Fruit fly (Drosophila melanogaster) whole organism, wandering third instar larva: ENCODE results near the gene foxo.

Experiments
- Abd-B ChIP-seq: fragments of >200 bp; optimal IDR thresholded peaks from 2 replicates; lab custom pipeline; 2017; ENCODE audit warnings: missing biosample characterization, missing genetic modification characterization
- HLH106 ChIP-seq: fragments of 200-800 bp; optimal IDR thresholded peaks from 3 replicates; lab custom pipeline; 2019; ENCODE audit warnings: missing biosample characterization, mild to moderate bottlenecking, missing genetic modification characterization, moderate library complexity
- Hr78 ChIP-seq: fragments of >200 bp; optimal IDR thresholded peaks from 2 replicates; lab custom pipeline; 2017; ENCODE audit warnings: missing biosample characterization, missing genetic modification characterization
- Sp1 ChIP-seq: fragments of 200-800 bp; sonication (Bioruptor generic); optimal IDR thresholded peaks from 3 replicates; lab custom pipeline; 2019; ENCODE audit warnings: missing biosample characterization, mild to moderate bottlenecking, missing genetic modification characterization, moderate library complexity
- dl ChIP-seq, 2 experiments: fragments of 175-275, 200-275 bp in 1 of 2; fragments of 200-275 bp in 1 of 2; sonication (Bioruptor generic); optimal IDR thresholded peaks; lab custom pipeline; 2018; ENCODE audit warnings: mild to moderate bottlenecking in 2 of 2, missing biosample characterization in 2 of 2, missing genetic modification characterization in 2 of 2, moderate library complexity in 2 of 2; ENCODE audit not compliant: partially characterized antibody in 2 of 2, insufficient read depth in 1 of 2
- foxo ChIP-seq, 2 experiments: fragments of 200-800 bp; sonication (Bioruptor generic); optimal IDR thresholded peaks; 2 replicates in 1 of 2; 3 replicates in 1 of 2; lab custom pipeline; 2016 to 2017; ENCODE audit warnings: missing biosample characterization in 2 of 2, missing genetic modification characterization in 2 of 2
- rgr ChIP-seq: fragments of 200-800 bp; sonication (Bioruptor generic); optimal IDR thresholded peaks from 3 replicates; lab custom pipeline; 2016; ENCODE audit warnings: missing biosample characterization, mild to moderate bottlenecking, missing genetic modification characterization
- sv ChIP-seq: fragments of 200-800 bp; sonication (Bioruptor generic); optimal IDR thresholded peaks from 3 replicates; lab custom pipeline; 2016; ENCODE audit warnings: missing biosample characterization, missing genetic modification characterization
- usp ChIP-seq: fragments of >200 bp; optimal IDR thresholded peaks from 2 replicates; lab custom pipeline; 2017; ENCODE audit warnings: missing biosample characterization, missing genetic modification characterization

DNA sequence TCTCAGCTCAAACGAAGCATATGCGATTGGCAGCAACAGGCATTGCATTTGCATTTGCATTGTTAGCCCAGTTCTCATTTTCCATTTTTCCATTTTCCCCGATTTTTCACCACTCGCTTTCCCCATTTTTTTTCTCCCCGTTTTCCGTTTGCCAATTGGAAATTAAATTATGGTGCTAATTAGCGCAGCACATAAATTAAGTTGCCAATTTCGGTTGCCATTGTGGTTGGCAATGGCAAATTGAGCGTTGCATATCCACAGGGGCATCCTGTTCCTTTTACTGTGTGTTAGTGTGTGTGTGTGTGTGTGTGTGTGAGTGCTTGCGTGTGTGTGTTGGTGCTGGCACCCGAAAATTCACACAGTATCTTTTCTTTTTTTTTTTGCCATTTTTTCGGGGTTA, 19.4 kb upstream of the foxo start:
- TF ChIP-seq sv = no peak
- no peak for TF ChIP-seq Abd-B (GFP tag; lab: Kevin White, UChicago)
- TF ChIP-seq usp = no peak
- TF ChIP-seq Hr78 (GFP tag; lab: Kevin White, UChicago) = no peak
- TF ChIP-seq dl (GFP tag; optimal IDR thresholded peaks at IDR 0.05; lab: Kevin White, UChicago; ENCODE audit: insufficient read depth in 1 of 2, partially characterized antibody in 2 of 2) = no peak
- no peak for TF ChIP-seq foxo (GFP tag; optimal IDR thresholded peaks at IDR 0.05; lab: Kevin White, UChicago)
- no peak for TF ChIP-seq Sp1
- TF ChIP-seq HLH106 (tag; lab: Kevin White, UChicago) = no peak
- TF ChIP-seq rgr (GFP tag; lab: Kevin White, UChicago) = no peak
